Worm (Caenorhabditis elegans): Measurements from ENCODE around the gene Y38H6C.24.

ce11 chrV:20476981-20477380 is 49.3 kb upstream of the Y38H6C.24 start:
- no peak for TF ChIP-seq alr-1 (tag; optimal IDR thresholded peaks at IDR 0.05)
- no peak for TF ChIP-seq skn-1 (tag; optimal IDR thresholded peaks at IDR 0.05)
- TF ChIP-seq ZK546.5 (tag; optimal IDR thresholded peaks at IDR 0.05): no peak
- TF ChIP-seq nhr-12 (tag; optimal IDR thresholded peaks at IDR 0.05): no peak
- no peak for TF ChIP-seq mdl-1 (tag; optimal IDR thresholded peaks at IDR 0.05)
- no peak for TF ChIP-seq egl-27 (tag; optimal IDR thresholded peaks at IDR 0.05)
- no peak for TF ChIP-seq nhr-25 (tag; optimal IDR thresholded peaks at IDR 0.05)
- TF ChIP-seq unc-62 (GFP tag; optimal IDR thresholded peaks at IDR 0.05): no peak
- TF ChIP-seq ama-1 (optimal IDR thresholded peaks at IDR 0.05): no peak
- TF ChIP-seq blmp-1 (tag; optimal IDR thresholded peaks at IDR 0.05; ENCODE audit: insufficient read depth): no peak

Measured in whole organism, L2 larva.